Worm (Caenorhabditis elegans) whole organism, young adult: ENCODE measurements around the gene chil-17.
A peak's percentile ranks its signal among the peaks of the same experiment; 100 is the strongest.

ENCODE experiments used
- B0035.1 ChIP-seq: sonication (generic microtip); optimal IDR thresholded peaks from 2 replicates; lab custom pipeline; 2016; ENCODE audit warnings: missing genetic modification characterization, mild to moderate bottlenecking, missing compliant biosample characterization, missing genotype, missing genetic modification reagents
- B0336.3 ChIP-seq: fragments of 200-800 bp; sonication (Bioruptor generic); IDR thresholded peaks from 2 replicates; pipeline ENCODE4 v1.3.6; 2022; ENCODE audit warnings: missing genetic modification characterization, missing compliant biosample characterization
- C17E4.6 ChIP-seq: fragments of 200-800 bp; sonication (Bioruptor generic); IDR thresholded peaks from 2 replicates; pipeline ENCODE4 v1.3.6; 2022; ENCODE audit warnings: missing genetic modification reagents, missing genetic modification characterization, missing compliant biosample characterization
- D2030.7 ChIP-seq: fragments of 200-800 bp; sonication (Bioruptor generic); IDR thresholded peaks from 2 replicates; pipeline ENCODE4 v1.3.6; 2022; ENCODE audit warnings: missing genetic modification reagents, missing genetic modification characterization, missing compliant biosample characterization
- F22D6.2 ChIP-seq: sonication (generic microtip); optimal IDR thresholded peaks from 2 replicates; lab custom pipeline; 2016; ENCODE audit warnings: mild to moderate bottlenecking, missing genetic modification characterization, missing compliant biosample characterization
- F33H1.4 ChIP-seq: fragments of 200-800 bp; sonication (Bioruptor generic); IDR thresholded peaks from 2 replicates; pipeline ENCODE4 v1.3.6; 2022; ENCODE audit warnings: missing genetic modification reagents, missing genetic modification characterization, missing compliant biosample characterization
- F37B4.10 ChIP-seq: fragments of 200-800 bp; sonication (Bioruptor generic); IDR thresholded peaks from 2 replicates; pipeline ENCODE4 v1.3.6; 2022; ENCODE audit warnings: missing genetic modification characterization, missing compliant biosample characterization
- F39B2.1 ChIP-seq: fragments of 200-800 bp; sonication (Bioruptor generic); IDR thresholded peaks from 2 replicates; pipeline ENCODE4 v1.3.6; 2022; ENCODE audit warnings: missing genetic modification reagents, missing genetic modification characterization, missing compliant biosample characterization
- F52B5.7 ChIP-seq: sonication (generic microtip); optimal IDR thresholded peaks from 2 replicates; lab custom pipeline; 2016; ENCODE audit warnings: mild to moderate bottlenecking, missing genetic modification characterization, missing compliant biosample characterization
- F57A8.1 ChIP-seq: fragments of 200-800 bp; sonication (Bioruptor generic); optimal IDR thresholded peaks from 2 replicates; lab custom pipeline; 2018; ENCODE audit warnings: mild to moderate bottlenecking, missing genetic modification characterization, moderate library complexity, missing compliant biosample characterization
- T07F8.4 ChIP-seq: sonication (generic microtip); optimal IDR thresholded peaks from 2 replicates; lab custom pipeline; 2016; ENCODE audit warnings: mild to moderate bottlenecking, missing genetic modification characterization, moderate library complexity, missing compliant biosample characterization
- T26A5.8 ChIP-seq: sonication (generic microtip); optimal IDR thresholded peaks from 2 replicates; lab custom pipeline; 2016; ENCODE audit warnings: missing genetic modification characterization, missing compliant biosample characterization
- Y53G8AR.9 ChIP-seq: fragments of 200-800 bp; sonication (Bioruptor generic); conservative IDR thresholded peaks from 2 replicates; pipeline ENCODE4 v1.3.6; 2022; ENCODE audit warnings: missing genetic modification reagents, missing genetic modification characterization, missing compliant biosample characterization
- Y56A3A.18 ChIP-seq: fragments of 200-800 bp; sonication (Bioruptor generic); IDR thresholded peaks from 2 replicates; pipeline ENCODE4 v1.3.6; 2022; ENCODE audit warnings: missing genetic modification reagents, missing genetic modification characterization, missing compliant biosample characterization
- Y67H2A.10 ChIP-seq: fragments of 200-800 bp; sonication (Bioruptor generic); conservative IDR thresholded peaks from 2 replicates; pipeline ENCODE4 v1.3.6; 2022; ENCODE audit warnings: missing genetic modification reagents, missing genetic modification characterization, missing compliant biosample characterization
- Y79H2A.3 ChIP-seq: fragments of 200-800 bp; sonication (Bioruptor generic); conservative IDR thresholded peaks from 2 replicates; pipeline ENCODE4 v1.3.6; 2022; ENCODE audit warnings: missing genetic modification reagents, missing genetic modification characterization, missing compliant biosample characterization
- ZK185.1 ChIP-seq: sonication (generic microtip); optimal IDR thresholded peaks from 2 replicates; lab custom pipeline; 2016; ENCODE audit warnings: mild to moderate bottlenecking, missing genetic modification characterization, missing compliant biosample characterization; ENCODE audit not compliant: poor library complexity, severe bottlenecking
- aptf-2 ChIP-seq: fragments of 200-800 bp; sonication (Bioruptor generic); conservative IDR thresholded peaks from 2 replicates; pipeline ENCODE4 v1.3.6; 2022; ENCODE audit warnings: missing genetic modification reagents, missing genetic modification characterization, missing compliant biosample characterization
- atf-7 ChIP-seq: sonication (generic microtip); optimal IDR thresholded peaks from 2 replicates; lab custom pipeline; 2017; ENCODE audit warnings: mild to moderate bottlenecking, missing genetic modification characterization, missing compliant biosample characterization
- attf-3 ChIP-seq: fragments of 200-800 bp; sonication (Bioruptor generic); conservative IDR thresholded peaks from 2 replicates; pipeline ENCODE4 v1.3.6; 2022; ENCODE audit warnings: missing genetic modification reagents, missing genetic modification characterization, missing compliant biosample characterization
- attf-6 ChIP-seq: fragments of 200-800 bp; sonication (Bioruptor generic); IDR thresholded peaks from 2 replicates; pipeline ENCODE4 v1.3.6; 2022; ENCODE audit warnings: missing genetic modification reagents, missing genetic modification characterization, missing compliant biosample characterization
- bed-2 ChIP-seq: fragments of 200-800 bp; sonication (Bioruptor generic); IDR thresholded peaks from 2 replicates; pipeline ENCODE4 v1.3.6; 2022; ENCODE audit warnings: missing genetic modification reagents, missing genetic modification characterization, missing compliant biosample characterization
- ceh-100 ChIP-seq: fragments of 200-800 bp; sonication (Bioruptor generic); IDR thresholded peaks from 2 replicates; pipeline ENCODE4 v1.3.6; 2022; ENCODE audit warnings: missing genetic modification reagents, missing genetic modification characterization, missing compliant biosample characterization
- chd-7 ChIP-seq: sonication (generic microtip); optimal IDR thresholded peaks from 2 replicates; lab custom pipeline; 2016; ENCODE audit warnings: mild to moderate bottlenecking, missing genetic modification characterization, moderate library complexity, missing compliant biosample characterization
- dpl-1 ChIP-seq: fragments of 150-350 bp; optimal IDR thresholded peaks from 2 replicates; lab custom pipeline; 2014; ENCODE audit warnings: missing biosample characterization, missing genetic modification reagents, missing genetic modification characterization
- efl-1 ChIP-seq: fragments of 150-350 bp; optimal IDR thresholded peaks from 2 replicates; lab custom pipeline; 2014; ENCODE audit warnings: missing biosample characterization, missing genetic modification reagents, missing genetic modification characterization
- egl-18 ChIP-seq: fragments of 200-800 bp; sonication (Bioruptor generic); IDR thresholded peaks from 2 replicates; pipeline ENCODE4 v1.3.6; 2022; ENCODE audit warnings: missing genetic modification reagents, missing genetic modification characterization, missing compliant biosample characterization
- hmg-1.2 ChIP-seq: fragments of 200-800 bp; sonication (Bioruptor generic); IDR thresholded peaks from 2 replicates; pipeline ENCODE4 v1.3.6; 2022; ENCODE audit warnings: missing genetic modification reagents, missing genetic modification characterization, missing compliant biosample characterization
- hsf-1 ChIP-seq: fragments of 200-800 bp; sonication (Bioruptor generic); IDR thresholded peaks from 2 replicates; pipeline ENCODE4 v1.3.6; 2022; ENCODE audit warnings: missing genetic modification reagents, missing genetic modification characterization, missing compliant biosample characterization
- lag-1 ChIP-seq: fragments of 200-800 bp; sonication (Bioruptor generic); IDR thresholded peaks from 2 replicates; pipeline ENCODE4 v1.3.6; 2022; ENCODE audit warnings: missing genetic modification reagents, missing genetic modification characterization, missing compliant biosample characterization
- let-526 ChIP-seq: fragments of 200-800 bp; sonication (Bioruptor generic); IDR thresholded peaks from 2 replicates; pipeline ENCODE4 v1.3.6; 2022; ENCODE audit warnings: missing genetic modification reagents, missing genetic modification characterization, missing compliant biosample characterization
- lin-40 ChIP-seq: sonication (generic microtip); optimal IDR thresholded peaks from 2 replicates; lab custom pipeline; 2016; ENCODE audit warnings: missing genetic modification characterization, mild to moderate bottlenecking, missing compliant biosample characterization, missing genotype, missing genetic modification reagents
- lin-54 ChIP-seq: fragments of 200-800 bp; sonication (Bioruptor generic); optimal IDR thresholded peaks from 2 replicates; lab custom pipeline; 2018; ENCODE audit warnings: mild to moderate bottlenecking, missing genetic modification characterization, missing compliant biosample characterization
- lir-1 ChIP-seq: fragments of 200-800 bp; sonication (Bioruptor generic); conservative IDR thresholded peaks from 2 replicates; pipeline ENCODE4 v1.3.6; 2022; ENCODE audit warnings: missing genetic modification reagents, missing genetic modification characterization, missing compliant biosample characterization
- mcd-1 ChIP-seq: fragments of 200-800 bp; sonication (Bioruptor generic); IDR thresholded peaks from 2 replicates; pipeline ENCODE4 v1.3.6; 2022; ENCODE audit warnings: missing genetic modification reagents, missing genetic modification characterization, missing compliant biosample characterization
- mel-28 ChIP-seq: sonication (generic microtip); optimal IDR thresholded peaks from 2 replicates; lab custom pipeline; 2016; ENCODE audit warnings: borderline replicate concordance, mild to moderate bottlenecking, missing genetic modification characterization, missing compliant biosample characterization
- nfya-2 ChIP-seq: fragments of 200-800 bp; sonication (Bioruptor generic); IDR thresholded peaks from 2 replicates; pipeline ENCODE4 v1.3.6; 2022; ENCODE audit warnings: missing genetic modification reagents, missing genetic modification characterization, missing compliant biosample characterization
- nfyb-1 ChIP-seq: fragments of 200-800 bp; sonication (Bioruptor generic); IDR thresholded peaks from 2 replicates; pipeline ENCODE4 v1.3.6; 2022; ENCODE audit warnings: missing genetic modification reagents, missing genetic modification characterization, missing compliant biosample characterization
- nhr-27 ChIP-seq: fragments of 200-800 bp; sonication (Bioruptor generic); optimal IDR thresholded peaks from 2 replicates; lab custom pipeline; 2018; ENCODE audit warnings: mild to moderate bottlenecking, missing genetic modification characterization, moderate library complexity, missing compliant biosample characterization
- nhr-80 ChIP-seq: sonication (generic microtip); optimal IDR thresholded peaks from 2 replicates; lab custom pipeline; 2016; ENCODE audit warnings: missing genetic modification characterization, missing compliant biosample characterization
- nhr-90 ChIP-seq: sonication (generic microtip); optimal IDR thresholded peaks from 2 replicates; lab custom pipeline; 2016; ENCODE audit warnings: missing genotype, mild to moderate bottlenecking, missing genetic modification characterization, missing compliant biosample characterization
- sdz-38 ChIP-seq: sonication (generic microtip); optimal IDR thresholded peaks from 2 replicates; lab custom pipeline; 2016; ENCODE audit warnings: missing genotype, missing genetic modification characterization, missing compliant biosample characterization
- sea-2 ChIP-seq: fragments of 200-800 bp; sonication (Bioruptor generic); IDR thresholded peaks from 2 replicates; pipeline ENCODE4 v1.3.6; 2022; ENCODE audit warnings: missing genetic modification characterization, missing compliant biosample characterization
- snpc-1.1 ChIP-seq: sonication (generic microtip); optimal IDR thresholded peaks from 2 replicates; lab custom pipeline; 2017; ENCODE audit warnings: missing genetic modification characterization, mild to moderate bottlenecking, missing compliant biosample characterization, antibody characterized with exemption, moderate library complexity, missing genotype, missing genetic modification reagents; ENCODE audit not compliant: insufficient read depth
- snpc-4 ChIP-seq, 5 experiments: fragments of 150-350 bp in 1 of 5; sonication (generic microtip) in 4 of 5; optimal IDR thresholded peaks; 2 replicates each; lab custom pipeline; 2014 to 2018; ENCODE audit warnings: missing genetic modification characterization in 5 of 5, missing biosample characterization in 3 of 5, antibody characterized with exemption in 2 of 5, mild to moderate bottlenecking in 2 of 5, missing compliant biosample characterization in 2 of 5, missing genotype in 2 of 5, moderate library complexity in 2 of 5, missing genetic modification reagents in 1 of 5
- unc-130 ChIP-seq: sonication (generic microtip); optimal IDR thresholded peaks from 2 replicates; lab custom pipeline; 2016; ENCODE audit warnings: missing genetic modification reagents, missing genetic modification characterization, missing compliant biosample characterization
- xnd-1 ChIP-seq: sonication (generic microtip); optimal IDR thresholded peaks from 2 replicates; lab custom pipeline; 2016; ENCODE audit warnings: missing genotype, missing genetic modification reagents, missing genetic modification characterization, missing compliant biosample characterization
- ztf-28 ChIP-seq: fragments of 200-800 bp; sonication (Bioruptor generic); IDR thresholded peaks from 2 replicates; pipeline ENCODE4 v1.3.6; 2022; ENCODE audit warnings: missing genetic modification reagents, missing genetic modification characterization, missing compliant biosample characterization

Gene chil-17

ce11 chrII:9487337-9487950 lies 47.5 kb upstream of the chil-17 start, which contains the start of gene T19H5.4 (continued):
- peak; percentile 20 for TF ChIP-seq F22D6.2 (tag; lab: Kevin White, UChicago)
- TF ChIP-seq attf-3 = no peak
- no peak for TF ChIP-seq mel-28 (tag; lab: Kevin White, UChicago)
- no peak for TF ChIP-seq bed-2
- no peak for TF ChIP-seq B0035.1 (tag; lab: Kevin White, UChicago)
- peak; percentile 29; the same call in 1 of the 2 replicates for TF ChIP-seq nfyb-1
- peak; percentile 32 for TF ChIP-seq ZK185.1 (tag; lab: Kevin White, UChicago)
- no peak for TF ChIP-seq F39B2.1
- TF ChIP-seq let-526 = 0 out of 2 replicates have a peak, but pooled peaks have one; percentile 65
- TF ChIP-seq snpc-1.1 (tag; lab: Kevin White, UChicago) = no peak
- 0 out of 2 replicates have a peak, but pooled peaks have one; percentile 30 for TF ChIP-seq sea-2 (GFP tag; lab: Robert Waterston, UW)
- TF ChIP-seq B0336.3 = peak; percentile 56; the same call in 1 of the 2 replicates
- no peak for TF ChIP-seq Y56A3A.18 (GFP tag; lab: Robert Waterston, UW)
- no peak for TF ChIP-seq nhr-27 (tag; lab: Kevin White, UChicago)
- TF ChIP-seq D2030.7 = no peak
- no peak for TF ChIP-seq sdz-38 (tag; lab: Kevin White, UChicago)
- TF ChIP-seq hmg-1.2 (GFP tag; lab: Robert Waterston, UW) = peak; percentile 53; the same call in 1 of the 2 replicates
- no peak for TF ChIP-seq efl-1 (GFP tag; lab: Kevin White, UChicago)
- no peak for TF ChIP-seq unc-130
- TF ChIP-seq nfya-2 (GFP tag; lab: Robert Waterston, UW) = no peak
- no peak for TF ChIP-seq egl-18
- peak; percentile 40 for TF ChIP-seq lin-54
- TF ChIP-seq F57A8.1 = no peak
- TF ChIP-seq mcd-1 (GFP tag; lab: Robert Waterston, UW) = peak; percentile 33; the same call in 1 of the 2 replicates
- no peak for TF ChIP-seq F52B5.7 (tag; lab: Kevin White, UChicago)
- TF ChIP-seq aptf-2 (GFP tag; lab: Robert Waterston, UW) = no peak
- TF ChIP-seq F37B4.10 = no peak
- no peak for TF ChIP-seq hsf-1 (GFP tag; lab: Robert Waterston, UW)
- peak; percentile 90 for TF ChIP-seq nhr-80
- no peak for TF ChIP-seq C17E4.6 (GFP tag; lab: Robert Waterston, UW)
- TF ChIP-seq F33H1.4 (GFP tag; lab: Robert Waterston, UW) = no peak
- TF ChIP-seq T07F8.4 (tag; lab: Kevin White, UChicago) = no peak
- no peak for TF ChIP-seq ztf-28 (GFP tag; lab: Robert Waterston, UW)
- no peak for TF ChIP-seq T26A5.8 (tag; lab: Kevin White, UChicago)
- TF ChIP-seq lir-1 (GFP tag; lab: Robert Waterston, UW) = no peak
- no peak for TF ChIP-seq snpc-4 (GFP tag; optimal IDR thresholded peaks at IDR 0.05; lab: Kevin White, UChicago)
- TF ChIP-seq snpc-4 (tag; optimal IDR thresholded peaks at IDR 0.05; lab: Kevin White, UChicago) = peak in 1 of 4 experiments; percentile 12
- TF ChIP-seq atf-7 (tag; lab: Kevin White, UChicago) = peak; percentile 48
- TF ChIP-seq chd-7 = peak; percentile 70
- TF ChIP-seq xnd-1 (tag; lab: Kevin White, UChicago) = no peak
- TF ChIP-seq Y53G8AR.9 (GFP tag; lab: Robert Waterston, UW) = no peak
- no peak for TF ChIP-seq Y79H2A.3 (GFP tag; lab: Robert Waterston, UW)
- no peak for TF ChIP-seq lag-1 (GFP tag; lab: Robert Waterston, UW)
- no peak for TF ChIP-seq nhr-90
- no peak for TF ChIP-seq ceh-100
- TF ChIP-seq Y67H2A.10 (GFP tag; lab: Robert Waterston, UW) = no peak
- peak; percentile 47 for TF ChIP-seq lin-40 (tag; lab: Kevin White, UChicago)
- TF ChIP-seq dpl-1 (GFP tag; lab: Kevin White, UChicago) = no peak
- TF ChIP-seq attf-6 (GFP tag; lab: Robert Waterston, UW) = no peak
